Worm (Caenorhabditis elegans) whole organism, late embryonic: ENCODE results near the gene F08F3.6.

ENCODE experiments used
- C38D4.7 ChIP-seq: fragments of 200-800 bp; sonication (Bioruptor generic); optimal IDR thresholded peaks from 2 replicates; lab custom pipeline; 2018; ENCODE audit warnings: mild to moderate bottlenecking, missing genetic modification characterization, moderate library complexity, missing compliant biosample characterization
- K02D7.2 ChIP-seq: sonication (generic microtip); optimal IDR thresholded peaks from 2 replicates; lab custom pipeline; 2017; ENCODE audit warnings: mild to moderate bottlenecking, missing genetic modification characterization, missing compliant biosample characterization
- ceh-31 ChIP-seq: sonication (generic microtip); optimal IDR thresholded peaks from 2 replicates; lab custom pipeline; 2016; ENCODE audit warnings: missing genetic modification characterization, missing compliant biosample characterization
- ceh-45 ChIP-seq: fragments of 200-800 bp; sonication (Bioruptor generic); IDR thresholded peaks from 2 replicates; pipeline ENCODE4 v1.3.6; 2022; ENCODE audit warnings: missing genetic modification reagents, missing genetic modification characterization, missing compliant biosample characterization
- ceh-9 ChIP-seq: sonication (generic microtip); optimal IDR thresholded peaks from 2 replicates; lab custom pipeline; 2016; ENCODE audit warnings: mild to moderate bottlenecking, missing genetic modification characterization, inconsistent platforms, missing compliant biosample characterization
- elt-2 ChIP-seq: sonication (generic microtip); optimal IDR thresholded peaks from 2 replicates; lab custom pipeline; 2016; ENCODE audit warnings: missing genetic modification reagents, missing genetic modification characterization, missing compliant biosample characterization
- fkh-10 ChIP-seq: fragments of 150-350 bp; optimal IDR thresholded peaks from 2 replicates; lab custom pipeline; 2014; ENCODE audit warnings: missing biosample characterization, missing genetic modification reagents, missing genetic modification characterization
- nfya-1 ChIP-seq: sonication (generic microtip); optimal IDR thresholded peaks from 2 replicates; lab custom pipeline; 2017; ENCODE audit warnings: missing genetic modification characterization, mild to moderate bottlenecking, missing compliant biosample characterization, antibody characterized with exemption, moderate library complexity
- nhr-11 ChIP-seq: fragments of 150-350 bp; optimal IDR thresholded peaks from 2 replicates; lab custom pipeline; 2014; ENCODE audit warnings: missing biosample characterization, missing genetic modification characterization
- pag-3 ChIP-seq: sonication (generic microtip); optimal IDR thresholded peaks from 2 replicates; lab custom pipeline; 2016; ENCODE audit warnings: missing compliant biosample characterization, missing genetic modification characterization, borderline replicate concordance
- tbx-7 ChIP-seq: sonication (generic microtip); optimal IDR thresholded peaks from 2 replicates; lab custom pipeline; 2016; ENCODE audit warnings: missing genotype, missing genetic modification characterization, missing compliant biosample characterization

ce11 chrV:5425008-5425407 is 5.1 kb upstream of the F08F3.6 start:
- TF ChIP-seq nhr-11 (tag; lab: Kevin White, UChicago) (no peak), ceh-45 (GFP tag; lab: Robert Waterston, UW) (no peak), ceh-31 (tag; lab: Kevin White, UChicago) (no peak), ceh-9 (tag; lab: Kevin White, UChicago) (no peak), elt-2 (tag; lab: Kevin White, UChicago) (no peak), tbx-7 (tag; lab: Kevin White, UChicago) (no peak), K02D7.2 (tag; lab: Kevin White, UChicago) (no peak), fkh-10 (GFP tag; lab: Kevin White, UChicago) (no peak), nfya-1 (tag; lab: Kevin White, UChicago) (no peak), C38D4.7 (GFP tag; lab: Kevin White, UChicago) (no peak), pag-3 (tag; lab: Kevin White, UChicago) (no peak)
